Worm (Caenorhabditis elegans) whole organism, L2 larva: ENCODE results near the gene tsen-2.

Source experiments
- C34F6.9 ChIP-seq: fragments of 150-350 bp; optimal IDR thresholded peaks from 2 replicates; lab custom pipeline; 2014; ENCODE audit warnings: missing biosample characterization, missing genetic modification characterization
- F13H6.1 ChIP-seq: sonication (generic microtip); optimal IDR thresholded peaks from 2 replicates; lab custom pipeline; 2016; ENCODE audit warnings: missing genetic modification characterization, missing compliant biosample characterization
- R02D3.7 ChIP-seq: fragments of 150-350 bp; optimal IDR thresholded peaks from 2 replicates; lab custom pipeline; 2014; ENCODE audit warnings: missing biosample characterization, missing genetic modification characterization
- Y55F3AM.14 ChIP-seq: fragments of 200-800 bp; sonication (Bioruptor generic); optimal IDR thresholded peaks from 2 replicates; lab custom pipeline; 2018; ENCODE audit warnings: mild to moderate bottlenecking, missing genetic modification characterization, missing compliant biosample characterization
- ZK546.5 ChIP-seq: sonication (generic microtip); optimal IDR thresholded peaks from 2 replicates; lab custom pipeline; 2017; ENCODE audit warnings: missing biosample characterization, missing genetic modification characterization
- alr-1 ChIP-seq: fragments of 150-350 bp; optimal IDR thresholded peaks from 2 replicates; lab custom pipeline; 2014; ENCODE audit warnings: missing biosample characterization, missing genetic modification characterization
- aly-2 ChIP-seq: fragments of 150-350 bp; optimal IDR thresholded peaks from 2 replicates; lab custom pipeline; 2014; ENCODE audit warnings: missing biosample characterization, missing genetic modification characterization
- ama-1 ChIP-seq: fragments of 150-350 bp; optimal IDR thresholded peaks from 2 replicates; lab custom pipeline; 2018; ENCODE audit warnings: inconsistent platforms
- ceh-16 ChIP-seq: fragments of 150-350 bp; optimal IDR thresholded peaks from 2 replicates; lab custom pipeline; 2014; ENCODE audit warnings: missing biosample characterization, missing genetic modification characterization
- egl-27 ChIP-seq: sonication (generic microtip); optimal IDR thresholded peaks from 3 replicates; lab custom pipeline; 2017; ENCODE audit warnings: missing biosample characterization, missing genetic modification reagents, missing genetic modification characterization
- elt-1 ChIP-seq: fragments of 150-350 bp; optimal IDR thresholded peaks from 2 replicates; lab custom pipeline; 2014; ENCODE audit warnings: missing biosample characterization, missing genetic modification characterization
- fos-1 ChIP-seq: fragments of 150-350 bp; optimal IDR thresholded peaks from 2 replicates; lab custom pipeline; 2014; ENCODE audit warnings: missing biosample characterization, missing genetic modification characterization
- gmeb-1 ChIP-seq: fragments of 150-350 bp; optimal IDR thresholded peaks from 2 replicates; lab custom pipeline; 2014; ENCODE audit warnings: missing biosample characterization, missing genetic modification characterization
- lin-13 ChIP-seq: fragments of 150-350 bp; optimal IDR thresholded peaks from 2 replicates; lab custom pipeline; 2014; ENCODE audit warnings: missing biosample characterization, missing genetic modification reagents, missing genetic modification characterization
- lin-39 ChIP-seq: fragments of 150-350 bp; optimal IDR thresholded peaks from 2 replicates; lab custom pipeline; 2014; ENCODE audit warnings: missing biosample characterization, missing genetic modification reagents, missing genetic modification characterization
- lsy-2 ChIP-seq, 2 experiments: fragments of 150-350 bp in 1 of 2; sonication (generic microtip) in 1 of 2; optimal IDR thresholded peaks; 2 replicates each; lab custom pipeline; 2014 to 2017; ENCODE audit warnings: missing biosample characterization in 2 of 2, missing genetic modification characterization in 2 of 2
- mab-5 ChIP-seq: fragments of 150-350 bp; optimal IDR thresholded peaks from 2 replicates; lab custom pipeline; 2014; ENCODE audit warnings: missing biosample characterization, missing genetic modification characterization
- mbf-1 ChIP-seq: sonication (generic microtip); optimal IDR thresholded peaks from 2 replicates; lab custom pipeline; 2017; ENCODE audit warnings: missing biosample characterization, missing genetic modification characterization
- nhr-10 ChIP-seq: sonication (generic microtip); optimal IDR thresholded peaks from 2 replicates; lab custom pipeline; 2017; ENCODE audit warnings: missing biosample characterization, missing genetic modification characterization
- nhr-129 ChIP-seq: fragments of 150-350 bp; optimal IDR thresholded peaks from 2 replicates; lab custom pipeline; 2014; ENCODE audit warnings: missing biosample characterization, missing genetic modification characterization
- nhr-23 ChIP-seq: fragments of 150-350 bp; optimal IDR thresholded peaks from 2 replicates; lab custom pipeline; 2014; ENCODE audit warnings: missing biosample characterization, missing genetic modification reagents, missing genetic modification characterization
- nhr-237 ChIP-seq: fragments of 150-350 bp; optimal IDR thresholded peaks from 2 replicates; lab custom pipeline; 2014; ENCODE audit warnings: missing biosample characterization, missing genetic modification characterization
- nhr-6 ChIP-seq: fragments of 150-350 bp; optimal IDR thresholded peaks from 2 replicates; lab custom pipeline; 2014; ENCODE audit warnings: missing biosample characterization, missing genetic modification characterization
- nhr-77 ChIP-seq: fragments of 150-350 bp; optimal IDR thresholded peaks from 2 replicates; lab custom pipeline; 2014; ENCODE audit warnings: missing biosample characterization, missing genetic modification characterization
- sem-4 ChIP-seq: fragments of 150-350 bp; optimal IDR thresholded peaks from 2 replicates; lab custom pipeline; 2014; ENCODE audit warnings: missing biosample characterization, missing genetic modification reagents, missing genetic modification characterization
- sma-9 ChIP-seq, 2 experiments: fragments of 150-350 bp in 1 of 2; sonication (generic microtip) in 1 of 2; optimal IDR thresholded peaks; 2 replicates each; lab custom pipeline; 2014 to 2016; ENCODE audit warnings: missing genetic modification characterization in 2 of 2, mild to moderate bottlenecking in 1 of 2, missing biosample characterization in 1 of 2, missing compliant biosample characterization in 1 of 2, missing genetic modification reagents in 1 of 2, moderate library complexity in 1 of 2
- snpc-4 ChIP-seq: fragments of 150-350 bp; optimal IDR thresholded peaks from 2 replicates; lab custom pipeline; 2014; ENCODE audit warnings: missing biosample characterization, missing genetic modification characterization
- unc-55 ChIP-seq: fragments of 150-350 bp; sonication (generic microtip); optimal IDR thresholded peaks from 3 replicates; lab custom pipeline; 2014; ENCODE audit warnings: missing biosample characterization, missing genetic modification reagents, missing genetic modification characterization
- unc-62 ChIP-seq: fragments of 150-350 bp; optimal IDR thresholded peaks from 2 replicates; lab custom pipeline; 2014; ENCODE audit warnings: missing biosample characterization, missing genetic modification reagents, missing genetic modification characterization
- zag-1 ChIP-seq: fragments of 150-350 bp; optimal IDR thresholded peaks from 2 replicates; lab custom pipeline; 2014; ENCODE audit warnings: missing biosample characterization, missing genetic modification characterization
- ztf-1 ChIP-seq: fragments of 200-800 bp; sonication (Bioruptor generic); conservative IDR thresholded peaks from 2 replicates; pipeline ENCODE4 v1.3.6; 2022; ENCODE audit warnings: missing genetic modification characterization, missing compliant biosample characterization
- ztf-11 ChIP-seq: sonication (generic microtip); optimal IDR thresholded peaks from 2 replicates; lab custom pipeline; 2017; ENCODE audit warnings: missing biosample characterization, missing genetic modification characterization
- ztf-4 ChIP-seq: fragments of 150-350 bp; optimal IDR thresholded peaks from 2 replicates; lab custom pipeline; 2014; ENCODE audit warnings: missing biosample characterization, missing genetic modification characterization

The tsen-2 gene

ce11 chrIII:11917090-11917489 lies 19.0 kb upstream of the tsen-2 start:
- TF ChIP-seq ztf-1 (no peak), nhr-10 (no peak), sma-9 (GFP tag; optimal IDR thresholded peaks at IDR 0.05; lab: Kevin White, UChicago) (no peak), sma-9 (tag; optimal IDR thresholded peaks at IDR 0.05; lab: Kevin White, UChicago) (no peak), sem-4 (tag; lab: Kevin White, UChicago) (no peak), Y55F3AM.14 (GFP tag; lab: Kevin White, UChicago) (no peak), ztf-11 (tag; lab: Kevin White, UChicago) (no peak), fos-1 (no peak), mab-5 (tag; lab: Kevin White, UChicago) (no peak), unc-55 (no peak), nhr-129 (tag; lab: Kevin White, UChicago) (no peak)
- TF ChIP-seq, all 48 proteins: peak for 0

- no peak for TF ChIP-seq ama-1
- no peak for TF ChIP-seq F13H6.1 (tag; lab: Kevin White, UChicago)
- TF ChIP-seq mab-5 (tag; lab: Kevin White, UChicago): no peak
- no peak for TF ChIP-seq lsy-2 (tag; optimal IDR thresholded peaks at IDR 0.05; lab: Kevin White, UChicago)
- no peak for TF ChIP-seq zag-1 (tag; lab: Kevin White, UChicago)
- TF ChIP-seq nhr-237: no peak
- no peak for TF ChIP-seq unc-62 (GFP tag; lab: Kevin White, UChicago)
- TF ChIP-seq egl-27: no peak
- TF ChIP-seq alr-1 (tag; lab: Kevin White, UChicago): no peak
- no peak for TF ChIP-seq nhr-23
- TF ChIP-seq lin-39 (tag; lab: Kevin White, UChicago): no peak
- TF ChIP-seq ZK546.5 (tag; lab: Kevin White, UChicago): no peak
- no peak for TF ChIP-seq ztf-4 (tag; lab: Kevin White, UChicago)
- TF ChIP-seq R02D3.7 (tag; lab: Kevin White, UChicago): no peak
- no peak for TF ChIP-seq nhr-77
- no peak for TF ChIP-seq nhr-6 (tag; lab: Kevin White, UChicago)
Measured at ce11 chrIII:11916260-11916659, 18.2 kb upstream of the tsen-2 start.

DNA sequence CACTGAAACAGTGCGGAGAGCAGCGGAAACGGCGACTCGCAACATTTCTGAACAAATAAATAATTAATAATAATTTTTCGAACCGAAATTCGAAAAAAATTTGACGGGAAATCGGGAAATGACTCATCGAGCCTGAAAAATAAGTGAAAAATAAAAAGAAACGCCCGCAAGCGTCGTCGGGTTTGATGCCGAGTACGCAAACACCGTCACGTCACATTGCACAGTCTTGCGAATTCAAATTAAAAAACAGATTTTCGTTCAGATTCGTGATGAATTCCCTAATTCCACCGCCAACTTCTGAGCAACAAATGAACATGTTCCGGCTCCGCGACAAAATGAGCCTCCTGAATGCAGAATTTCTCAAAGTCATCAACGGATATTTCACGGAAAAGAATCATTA lies 17.6 kb upstream of the tsen-2 start, which contains the start of the genes ndab-1 and npp-16:
TSS of gene ndab-1 (minus strand) at position 47 of the 400 bp plus-strand sequence.
TSS of gene npp-16 (plus strand) at position 263 of the 400 bp plus-strand sequence.
- no peak for TF ChIP-seq ama-1
- TF ChIP-seq lsy-2 (tag; optimal IDR thresholded peaks at IDR 0.05; lab: Kevin White, UChicago): peak; percentile 41 to 55
- TF ChIP-seq fos-1: peak; percentile 12
- peak; percentile 11 for TF ChIP-seq F13H6.1 (tag; lab: Kevin White, UChicago)
- peak; percentile 56 for TF ChIP-seq unc-55
- TF ChIP-seq nhr-129 (tag; lab: Kevin White, UChicago): no peak
- peak; percentile 7 for TF ChIP-seq C34F6.9 (tag; lab: Kevin White, UChicago)
- no peak for TF ChIP-seq nhr-6 (tag; lab: Kevin White, UChicago)
- TF ChIP-seq lin-13 (GFP tag; lab: Kevin White, UChicago): peak; percentile 27
- TF ChIP-seq gmeb-1 (tag; lab: Kevin White, UChicago): peak; percentile 49
- no peak for TF ChIP-seq nhr-237

ce11 chrIII:11914220-11914619 lies 16.2 kb upstream of the tsen-2 start, which contains the start of gene Y56A3A.16:
TSS of gene Y56A3A.16 (minus strand) at chrIII:11914320.
- TF ChIP-seq Y55F3AM.14 (GFP tag; lab: Kevin White, UChicago) (no peak), aly-2 (tag; lab: Kevin White, UChicago) (no peak), nhr-77 (no peak)
- TF ChIP-seq, all 48 proteins: peak for 0

DNA sequence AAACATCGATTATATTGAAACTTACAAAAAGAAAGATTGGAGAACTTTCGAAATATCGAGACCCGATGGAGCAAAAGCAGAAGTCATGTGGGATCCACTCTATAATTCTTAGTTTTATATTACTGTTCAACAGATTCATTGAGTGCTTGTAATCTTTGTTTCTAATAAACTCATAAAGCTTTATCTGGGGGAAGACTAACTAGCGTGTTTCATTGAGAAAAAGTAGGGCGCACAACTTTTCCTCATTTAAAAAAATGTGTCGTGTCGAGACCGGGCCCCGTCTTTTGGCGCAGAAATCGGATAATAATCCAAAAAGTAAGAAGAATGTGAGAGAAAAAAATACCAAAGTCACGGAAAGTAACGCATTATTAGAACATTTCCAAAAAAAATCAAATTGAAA lies 11.7 kb upstream of the tsen-2 start, which contains the start of gene faah-4:
TSS of gene faah-4 (minus strand) at position 101 of the 400 bp plus-strand sequence.
- TF ChIP-seq sem-4 (tag; lab: Kevin White, UChicago): no peak
- no peak for TF ChIP-seq F13H6.1 (tag; lab: Kevin White, UChicago)
- TF ChIP-seq fos-1: no peak
- TF ChIP-seq nhr-129 (tag; lab: Kevin White, UChicago): no peak
- no peak for TF ChIP-seq ceh-16 (tag; lab: Kevin White, UChicago)
- no peak for TF ChIP-seq nhr-6 (tag; lab: Kevin White, UChicago)
- TF ChIP-seq snpc-4 (tag; lab: Kevin White, UChicago): no peak

ce11 chrIII:11908660-11909059 lies 10.6 kb upstream of the tsen-2 start, which contains the start of gene fbxb-24:
TSS of gene fbxb-24 (plus strand) at chrIII:11908960.
- TF ChIP-seq elt-1 (tag; lab: Kevin White, UChicago) (no peak), F13H6.1 (tag; lab: Kevin White, UChicago) (no peak), ztf-11 (tag; lab: Kevin White, UChicago) (no peak), mbf-1 (tag; lab: Kevin White, UChicago) (no peak)
